Fruit fly (Drosophila melanogaster) whole organism, prepupa: ENCODE data around the gene fz3.

Source experiments
- Blimp-1 ChIP-seq: fragments of 200-800 bp; sonication (Bioruptor generic); optimal IDR thresholded peaks from 3 replicates; lab custom pipeline; 2017; ENCODE audit warnings: missing biosample characterization, missing genetic modification characterization, mild to moderate bottlenecking, moderate library complexity, missing genetic modification reagents
- CG11902 ChIP-seq: fragments of 200-800 bp; sonication (Bioruptor generic); optimal IDR thresholded peaks from 3 replicates; lab custom pipeline; 2016; ENCODE audit warnings: missing biosample characterization, missing genetic modification characterization
- CG16779 ChIP-seq: fragments of 200-800 bp; sonication (Bioruptor generic); optimal IDR thresholded peaks from 3 replicates; lab custom pipeline; 2017; ENCODE audit warnings: missing biosample characterization, mild to moderate bottlenecking, missing genetic modification characterization
- CG4318 ChIP-seq: fragments of 200-800 bp; sonication (Bioruptor generic); optimal IDR thresholded peaks from 3 replicates; lab custom pipeline; 2017; ENCODE audit warnings: missing biosample characterization, mild to moderate bottlenecking, missing genetic modification characterization
- CG8319 ChIP-seq: fragments of 200-800 bp; sonication (Bioruptor generic); optimal IDR thresholded peaks from 3 replicates; lab custom pipeline; 2016; ENCODE audit warnings: missing biosample characterization, missing genetic modification characterization
- CG8632 ChIP-seq: fragments of 200-800 bp; sonication (Bioruptor generic); optimal IDR thresholded peaks from 3 replicates; lab custom pipeline; 2016; ENCODE audit warnings: missing biosample characterization, missing genetic modification characterization
- Eip75B ChIP-seq: fragments of 200-800 bp; sonication (Bioruptor generic); optimal IDR thresholded peaks from 3 replicates; lab custom pipeline; 2016; ENCODE audit warnings: missing biosample characterization, missing genetic modification characterization
- Ets96B ChIP-seq: fragments of 200-800 bp; optimal IDR thresholded peaks from 2 replicates; lab custom pipeline; 2019; ENCODE audit warnings: missing biosample characterization, mild to moderate bottlenecking, missing genetic modification characterization, moderate library complexity
- Hr4 ChIP-seq: fragments of 200-800 bp; sonication (Bioruptor generic); optimal IDR thresholded peaks from 3 replicates; lab custom pipeline; 2016; ENCODE audit warnings: missing biosample characterization, missing genetic modification characterization
- Sox102F ChIP-seq: fragments of 200-800 bp; sonication (Bioruptor generic); optimal IDR thresholded peaks from 2 replicates; lab custom pipeline; 2016; ENCODE audit warnings: missing biosample characterization, mild to moderate bottlenecking, missing genetic modification characterization
- Sox15 ChIP-seq: fragments of 200-800 bp; sonication (Bioruptor generic); optimal IDR thresholded peaks from 3 replicates; lab custom pipeline; 2016; ENCODE audit warnings: missing biosample characterization, missing genetic modification characterization
- fd59A ChIP-seq: fragments of 200-800 bp; sonication (Bioruptor generic); optimal IDR thresholded peaks from 2 replicates; lab custom pipeline; 2017; ENCODE audit warnings: missing biosample characterization, mild to moderate bottlenecking, missing genetic modification characterization, missing genetic modification reagents
- fkh ChIP-seq: fragments of 200-800 bp; sonication (Bioruptor generic); optimal IDR thresholded peaks from 3 replicates; lab custom pipeline; 2017; ENCODE audit warnings: missing biosample characterization, mild to moderate bottlenecking, missing genetic modification characterization, moderate library complexity

dm6 chrX:766094-766493 lies 3.7 kb upstream of the fz3 start:
- TF ChIP-seq fd59A (GFP tag; lab: Kevin White, UChicago) (peak; percentile 12), Hr4 (no peak), CG8319 (no peak), fkh (no peak), Sox15 (GFP tag; lab: Kevin White, UChicago) (no peak), CG16779 (tag; lab: Kevin White, UChicago) (no peak), Blimp-1 (GFP tag; lab: Kevin White, UChicago) (no peak), Ets96B (tag; lab: Kevin White, UChicago) (no peak), Eip75B (GFP tag; lab: Kevin White, UChicago) (no peak), CG8632 (no peak), CG4318 (GFP tag; lab: Kevin White, UChicago) (no peak), CG11902 (GFP tag; lab: Kevin White, UChicago) (no peak), Sox102F (no peak)
